Fruit fly (Drosophila melanogaster) whole organism, pupa: ENCODE measurements around the gene Pp2C1.

Source experiments
- CG10348 ChIP-seq: fragments of 200-800 bp; sonication (Bioruptor generic); IDR thresholded peaks from 2 replicates; pipeline ENCODE4 v1.3.6; 2022; ENCODE audit warnings: missing biosample characterization, missing genetic modification characterization
- CG12605 ChIP-seq: fragments of 200-800 bp; sonication (Bioruptor generic); IDR thresholded peaks from 2 replicates; pipeline ENCODE4 v1.3.6; 2022; ENCODE audit warnings: missing biosample characterization, missing genetic modification characterization
- CG13204 ChIP-seq: fragments of 200-800 bp; sonication (Bioruptor generic); optimal IDR thresholded peaks from 2 replicates; lab custom pipeline; 2018; ENCODE audit warnings: missing biosample characterization, mild to moderate bottlenecking, missing genetic modification characterization, moderate library complexity
- CG14655 ChIP-seq: fragments of 200-800 bp; sonication (Bioruptor generic); optimal IDR thresholded peaks from 3 replicates; lab custom pipeline; 2017; ENCODE audit warnings: mild to moderate bottlenecking, missing biosample characterization, missing genetic modification reagents, missing genetic modification characterization
- CG15710 ChIP-seq: fragments of 200-800 bp; sonication (Bioruptor generic); optimal IDR thresholded peaks from 2 replicates; lab custom pipeline; 2018; ENCODE audit warnings: missing biosample characterization, mild to moderate bottlenecking, missing genetic modification characterization, moderate library complexity
- CG17806 ChIP-seq: fragments of 200-800 bp; sonication (Bioruptor generic); optimal IDR thresholded peaks from 2 replicates; lab custom pipeline; 2018; ENCODE audit warnings: missing biosample characterization, mild to moderate bottlenecking, missing genetic modification characterization, moderate library complexity
- CG32121 ChIP-seq: fragments of 200-800 bp; sonication (Bioruptor generic); IDR thresholded peaks from 2 replicates; pipeline ENCODE4 v1.3.6; 2022; ENCODE audit warnings: missing biosample characterization, missing genetic modification characterization
- CG34367 ChIP-seq: fragments of 200-800 bp; sonication (Bioruptor generic); optimal IDR thresholded peaks from 2 replicates; lab custom pipeline; 2018; ENCODE audit warnings: missing biosample characterization, mild to moderate bottlenecking, missing genetic modification characterization
- CG4496 ChIP-seq: fragments of 200-800 bp; sonication (Bioruptor generic); IDR thresholded peaks from 3 replicates; pipeline ENCODE4 v1.3.6; 2022; ENCODE audit warnings: missing biosample characterization, missing genetic modification characterization
- CG8159 ChIP-seq: fragments of 200-800 bp; sonication (Bioruptor generic); optimal IDR thresholded peaks from 3 replicates; lab custom pipeline; 2018; ENCODE audit warnings: missing biosample characterization, mild to moderate bottlenecking, missing genetic modification characterization, moderate library complexity
- CG8301 ChIP-seq: fragments of 200-800 bp; sonication (Bioruptor generic); optimal IDR thresholded peaks from 2 replicates; lab custom pipeline; 2018; ENCODE audit warnings: missing biosample characterization, mild to moderate bottlenecking, missing genetic modification characterization
- CG9948 ChIP-seq: fragments of 200-800 bp; sonication (Bioruptor generic); optimal IDR thresholded peaks from 2 replicates; lab custom pipeline; 2018; ENCODE audit warnings: missing biosample characterization, mild to moderate bottlenecking, missing genetic modification characterization, moderate library complexity
- D1 ChIP-seq: fragments of 200-800 bp; sonication (Bioruptor generic); optimal IDR thresholded peaks from 2 replicates; lab custom pipeline; 2018; ENCODE audit warnings: missing biosample characterization, mild to moderate bottlenecking, missing genetic modification characterization, moderate library complexity
- EcR ChIP-seq: fragments of 200-800 bp; sonication (Bioruptor generic); optimal IDR thresholded peaks from 3 replicates; lab custom pipeline; 2019; ENCODE audit warnings: missing biosample characterization, missing genetic modification characterization, mild to moderate bottlenecking, moderate library complexity, missing genetic modification reagents
- Ets98B ChIP-seq: fragments of 200-800 bp; sonication (Bioruptor generic); IDR thresholded peaks from 2 replicates; pipeline ENCODE4 v1.3.6; 2022; ENCODE audit warnings: missing biosample characterization, missing genetic modification characterization
- Pif1A ChIP-seq: fragments of 200-800 bp; sonication (Bioruptor generic); optimal IDR thresholded peaks from 3 replicates; lab custom pipeline; 2016; ENCODE audit warnings: missing biosample characterization, missing genetic modification characterization
- Pif1B ChIP-seq: fragments of 200-800 bp; sonication (Bioruptor generic); optimal IDR thresholded peaks from 3 replicates; lab custom pipeline; 2016; ENCODE audit warnings: missing biosample characterization, missing genetic modification characterization
- Snoo ChIP-seq: fragments of 200-800 bp; sonication (Bioruptor generic); optimal IDR thresholded peaks from 3 replicates; lab custom pipeline; 2017; ENCODE audit warnings: missing biosample characterization, mild to moderate bottlenecking, missing genetic modification characterization, inconsistent platforms
- fd96Ca ChIP-seq: fragments of 200-800 bp; sonication (Bioruptor generic); IDR thresholded peaks from 3 replicates; pipeline ENCODE4 v1.3.6; 2022; ENCODE audit warnings: missing biosample characterization, missing genetic modification characterization
- gl ChIP-seq: fragments of 200-800 bp; sonication (Bioruptor generic); optimal IDR thresholded peaks from 2 replicates; lab custom pipeline; 2018; ENCODE audit warnings: missing biosample characterization, mild to moderate bottlenecking, missing genetic modification characterization
- rn ChIP-seq: fragments of 200-800 bp; sonication (Bioruptor generic); IDR thresholded peaks from 2 replicates; pipeline ENCODE4 v1.3.6; 2022; ENCODE audit warnings: missing biosample characterization, missing genetic modification characterization

The Pp2C1 gene

dm6 chrX:4686150-4686549 is 553 bp downstream of the Pp2C1 start:
- TF ChIP-seq Snoo (tag; lab: Kevin White, UChicago), result peak; percentile 69
- TF ChIP-seq CG8159 (tag; lab: Kevin White, UChicago), result peak; percentile 60
- peak; percentile 91 for TF ChIP-seq CG4496 (GFP tag; lab: Robert Waterston, UW)
- TF ChIP-seq CG15710 (tag; lab: Kevin White, UChicago), result peak; percentile 70
- no peak for TF ChIP-seq CG10348 (GFP tag; lab: Robert Waterston, UW)
- TF ChIP-seq D1 (tag; lab: Kevin White, UChicago), result no peak
- peak; percentile 77 for TF ChIP-seq gl (tag; lab: Kevin White, UChicago)
- peak; percentile 69; the same call in 2 of the 3 replicates for TF ChIP-seq fd96Ca (GFP tag; lab: Robert Waterston, UW)
- TF ChIP-seq CG9948, result peak; percentile 64
- TF ChIP-seq EcR (GFP tag; lab: Kevin White, UChicago), result no peak
- TF ChIP-seq CG34367 (tag; lab: Kevin White, UChicago), result peak; percentile 80
- TF ChIP-seq CG12605 (GFP tag; lab: Robert Waterston, UW), result peak; percentile 91
- peak; percentile 70 for TF ChIP-seq rn (GFP tag; lab: Robert Waterston, UW)
- peak; percentile 72 for TF ChIP-seq CG8301 (tag; lab: Kevin White, UChicago)
- TF ChIP-seq CG17806 (tag; lab: Kevin White, UChicago), result peak; percentile 40
- peak; percentile 73 for TF ChIP-seq Pif1A (GFP tag; lab: Kevin White, UChicago)
- peak; percentile 81 for TF ChIP-seq Pif1B
- TF ChIP-seq CG32121 (GFP tag; lab: Robert Waterston, UW), result peak; percentile 81
- TF ChIP-seq CG13204 (GFP tag; lab: Kevin White, UChicago), result peak; percentile 78
- TF ChIP-seq CG14655 (GFP tag; lab: Kevin White, UChicago), result peak; percentile 88
- TF ChIP-seq Ets98B (GFP tag; lab: Robert Waterston, UW), result peak; percentile 72

- TF ChIP-seq D1 (tag; lab: Kevin White, UChicago), result no peak
- peak; percentile 63 for TF ChIP-seq CG15710 (tag; lab: Kevin White, UChicago)
- TF ChIP-seq CG13204 (GFP tag; lab: Kevin White, UChicago), result no peak
- TF ChIP-seq CG8301 (tag; lab: Kevin White, UChicago), result peak; percentile 55
- peak; percentile 91 for TF ChIP-seq Ets98B (GFP tag; lab: Robert Waterston, UW)
- TF ChIP-seq gl (tag; lab: Kevin White, UChicago), result peak; percentile 36
- TF ChIP-seq CG14655 (GFP tag; lab: Kevin White, UChicago), result peak; percentile 67
- TF ChIP-seq CG8159 (tag; lab: Kevin White, UChicago), result peak; percentile 69
- peak; percentile 62 for TF ChIP-seq rn (GFP tag; lab: Robert Waterston, UW)
- TF ChIP-seq CG9948, result peak; percentile 24
- peak; percentile 33 for TF ChIP-seq Pif1B
- TF ChIP-seq CG32121 (GFP tag; lab: Robert Waterston, UW), result peak; percentile 87
- TF ChIP-seq fd96Ca (GFP tag; lab: Robert Waterston, UW), result peak; percentile 94
- peak; percentile 52 for TF ChIP-seq CG17806 (tag; lab: Kevin White, UChicago)
- peak; percentile 62 for TF ChIP-seq Pif1A (GFP tag; lab: Kevin White, UChicago)
- peak; percentile 34 for TF ChIP-seq CG34367 (tag; lab: Kevin White, UChicago)
- no peak for TF ChIP-seq CG10348 (GFP tag; lab: Robert Waterston, UW)
- peak; percentile 94 for TF ChIP-seq CG4496 (GFP tag; lab: Robert Waterston, UW)
- peak; percentile 67; the same call in 1 of the 2 replicates for TF ChIP-seq CG12605 (GFP tag; lab: Robert Waterston, UW)
- TF ChIP-seq Snoo (tag; lab: Kevin White, UChicago), result peak; percentile 81
- TF ChIP-seq EcR (GFP tag; lab: Kevin White, UChicago), result peak; percentile 54
- TF ChIP-seq, all 21 proteins: peak for 18
These were observed 2.2 kb downstream of the Pp2C1 start for dm6 chrX:4684444-4684924.

- TF ChIP-seq CG9948 (peak; percentile 45), Ets98B (GFP tag; lab: Robert Waterston, UW) (peak; percentile 36), Pif1B (peak; percentile 51), CG34367 (tag; lab: Kevin White, UChicago) (peak; percentile 51), CG8159 (tag; lab: Kevin White, UChicago) (peak; percentile 60), fd96Ca (GFP tag; lab: Robert Waterston, UW) (no peak), CG17806 (tag; lab: Kevin White, UChicago) (peak; percentile 56), rn (GFP tag; lab: Robert Waterston, UW) (no peak), CG8301 (tag; lab: Kevin White, UChicago) (peak; percentile 55), CG4496 (GFP tag; lab: Robert Waterston, UW) (peak; percentile 75), EcR (GFP tag; lab: Kevin White, UChicago) (no peak), Snoo (tag; lab: Kevin White, UChicago) (no peak), D1 (tag; lab: Kevin White, UChicago) (no peak), CG12605 (GFP tag; lab: Robert Waterston, UW) (no peak), CG13204 (GFP tag; lab: Kevin White, UChicago) (no peak), CG10348 (GFP tag; lab: Robert Waterston, UW) (no peak), Pif1A (GFP tag; lab: Kevin White, UChicago) (peak; percentile 64), gl (tag; lab: Kevin White, UChicago) (no peak), CG14655 (GFP tag; lab: Kevin White, UChicago) (peak; percentile 59), CG15710 (tag; lab: Kevin White, UChicago) (peak; percentile 44), CG32121 (GFP tag; lab: Robert Waterston, UW) (peak; percentile 60)
- TF ChIP-seq, all 21 proteins: peak for 12
These were observed 6.8 kb downstream of the Pp2C1 start for dm6 chrX:4679813-4680381.
